Worm (Caenorhabditis elegans) whole organism, young adult: ENCODE data around the gene aars-1.

Experiments
- efl-1 ChIP-seq: fragments of 150-350 bp; optimal IDR thresholded peaks from 2 replicates; lab custom pipeline; 2014; ENCODE audit warnings: missing biosample characterization, missing genetic modification reagents, missing genetic modification characterization
- hsf-1 ChIP-seq: fragments of 200-800 bp; sonication (Bioruptor generic); IDR thresholded peaks from 2 replicates; pipeline ENCODE4 v1.3.6; 2022; ENCODE audit warnings: missing genetic modification reagents, missing genetic modification characterization, missing compliant biosample characterization
- lag-1 ChIP-seq: fragments of 200-800 bp; sonication (Bioruptor generic); IDR thresholded peaks from 2 replicates; pipeline ENCODE4 v1.3.6; 2022; ENCODE audit warnings: missing genetic modification reagents, missing genetic modification characterization, missing compliant biosample characterization
- lsl-1 ChIP-seq: fragments of 200-800 bp; sonication (Bioruptor generic); optimal IDR thresholded peaks from 2 replicates; lab custom pipeline; 2018; ENCODE audit warnings: mild to moderate bottlenecking, missing genetic modification characterization, moderate library complexity, missing compliant biosample characterization
- ztf-25 ChIP-seq: fragments of 200-800 bp; sonication (Bioruptor generic); IDR thresholded peaks from 2 replicates; pipeline ENCODE4 v1.3.6; 2022; ENCODE audit warnings: missing genetic modification reagents, missing genetic modification characterization, missing compliant biosample characterization

DNA sequence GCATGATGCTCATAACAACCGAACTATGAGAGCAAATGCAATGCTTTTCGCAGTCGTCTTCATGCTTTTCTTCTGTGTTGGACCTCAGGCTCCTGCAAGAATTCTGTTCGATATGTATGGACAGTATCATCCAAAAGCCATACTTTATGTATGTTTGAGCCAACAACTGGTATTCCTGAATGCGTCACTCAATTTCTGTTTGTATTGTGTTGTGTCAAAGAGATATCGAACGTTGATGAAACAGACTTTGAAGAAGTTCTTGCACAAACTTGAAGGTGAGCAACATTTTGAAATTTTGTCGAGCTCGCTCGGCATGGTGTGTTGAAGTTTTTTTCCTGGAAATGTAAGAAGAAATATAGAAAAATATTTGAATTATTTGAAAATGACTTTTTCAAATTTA lies 48.6 kb upstream of the aars-1 start:
- TF ChIP-seq lsl-1 (GFP tag; lab: Kevin White, UChicago) (no peak), lag-1 (GFP tag; lab: Robert Waterston, UW) (no peak), efl-1 (no peak), ztf-25 (GFP tag; lab: Robert Waterston, UW) (no peak), hsf-1 (GFP tag; lab: Robert Waterston, UW) (no peak)
